Fruit fly (Drosophila melanogaster) whole organism, prepupa: ENCODE results near the gene CG33098.

ENCODE experiments used
- CG3032 ChIP-seq: fragments of 200-800 bp; optimal IDR thresholded peaks from 2 replicates; lab custom pipeline; 2019; ENCODE audit warnings: missing biosample characterization, mild to moderate bottlenecking, missing genetic modification characterization, moderate library complexity
- CG31627 ChIP-seq: fragments of 200-800 bp; sonication (Bioruptor generic); optimal IDR thresholded peaks from 3 replicates; lab custom pipeline; 2016; ENCODE audit warnings: missing biosample characterization, missing genetic modification characterization
- CG8319 ChIP-seq: fragments of 200-800 bp; sonication (Bioruptor generic); optimal IDR thresholded peaks from 3 replicates; lab custom pipeline; 2016; ENCODE audit warnings: missing biosample characterization, missing genetic modification characterization
- Eip78C ChIP-seq: fragments of 200-800 bp; sonication (Bioruptor generic); peaks from one replicate; lab custom pipeline; 2016; ENCODE audit warnings: missing biosample characterization, missing genetic modification characterization
- Gug ChIP-seq: fragments of 200-800 bp; sonication (Bioruptor generic); IDR thresholded peaks from 2 replicates; pipeline ENCODE4 v1.3.6; 2022; ENCODE audit warnings: missing biosample characterization, missing genetic modification characterization
- eg ChIP-seq: fragments of 200-800 bp; sonication (Bioruptor generic); IDR thresholded peaks from 3 replicates; pipeline ENCODE4 v1.3.6; 2022; ENCODE audit warnings: missing biosample characterization, missing genetic modification characterization
- net ChIP-seq: fragments of 200-800 bp; sonication (Bioruptor generic); optimal IDR thresholded peaks from 3 replicates; lab custom pipeline; 2016; ENCODE audit warnings: missing biosample characterization, missing genetic modification characterization
- pdm3 ChIP-seq: fragments of 200-800 bp; sonication (Bioruptor generic); optimal IDR thresholded peaks from 3 replicates; lab custom pipeline; 2016; ENCODE audit warnings: missing biosample characterization, missing genetic modification characterization
- salr ChIP-seq, 2 experiments: fragments of 200-800 bp; sonication (Bioruptor generic); optimal IDR thresholded peaks; 3 replicates each; lab custom pipeline; 2016 to 2018; ENCODE audit warnings: missing biosample characterization in 2 of 2, missing genetic modification characterization in 2 of 2, mild to moderate bottlenecking in 1 of 2
- spab ChIP-seq: fragments of 200-800 bp; sonication (Bioruptor generic); optimal IDR thresholded peaks from 2 replicates; lab custom pipeline; 2017; ENCODE audit warnings: missing biosample characterization, mild to moderate bottlenecking, missing genetic modification characterization, missing genetic modification reagents
- vri ChIP-seq: fragments of 200-800 bp; sonication (Bioruptor generic); optimal IDR thresholded peaks from 3 replicates; lab custom pipeline; 2016; ENCODE audit warnings: missing biosample characterization, mild to moderate bottlenecking, missing genetic modification characterization

The CG33098 gene

DNA sequence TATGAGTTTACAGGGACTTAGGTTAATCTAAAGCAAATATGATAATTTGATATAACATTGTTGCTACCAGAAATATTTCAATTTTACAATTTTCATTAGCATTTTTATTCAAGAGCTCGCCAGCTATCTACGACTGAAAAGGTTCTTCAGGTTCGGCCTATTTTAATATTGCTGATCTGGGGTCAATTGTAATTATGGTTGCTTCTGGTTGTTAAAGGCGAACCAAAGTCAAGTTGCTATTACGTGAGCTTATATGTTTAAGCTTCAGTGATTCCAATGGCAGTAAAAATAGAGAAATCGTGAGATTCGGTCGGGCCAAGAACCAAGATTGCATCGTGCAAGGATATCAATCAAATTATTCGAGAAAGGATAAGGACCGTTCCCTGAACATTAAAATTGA lies 49.0 kb downstream of the CG33098 start, which contains the start of gene Desat2:
Gene Desat2, plus strand, starts transcription at position 301 of the 400 bp plus-strand sequence.
- TF ChIP-seq Gug (GFP tag; lab: Robert Waterston, UW) (no peak), CG8319 (GFP tag; lab: Kevin White, UChicago) (no peak), Eip78C (GFP tag; lab: Kevin White, UChicago) (no peak), salr (GFP tag; optimal IDR thresholded peaks at IDR 0.05; lab: Kevin White, UChicago) (no peak), CG31627 (GFP tag; lab: Kevin White, UChicago) (no peak), eg (GFP tag; lab: Robert Waterston, UW) (no peak), net (GFP tag; lab: Kevin White, UChicago) (no peak), CG3032 (tag; lab: Kevin White, UChicago) (no peak), vri (no peak), spab (no peak), pdm3 (GFP tag; lab: Kevin White, UChicago) (no peak)
